Worm (Caenorhabditis elegans) whole organism, L4/young adult: ENCODE data around the gene D1014.5.

Source experiments
- W03F9.2 ChIP-seq: fragments of 150-350 bp; optimal IDR thresholded peaks from 2 replicates; lab custom pipeline; 2014; ENCODE audit warnings: missing biosample characterization, missing genetic modification characterization
- dao-5 ChIP-seq: sonication (generic microtip); optimal IDR thresholded peaks from 2 replicates; lab custom pipeline; 2016; ENCODE audit warnings: missing genotype, missing genetic modification characterization, moderate library complexity, missing compliant biosample characterization
- him-1 ChIP-seq: sonication (generic microtip); optimal IDR thresholded peaks from 2 replicates; lab custom pipeline; 2016; ENCODE audit warnings: missing genotype, missing genetic modification reagents, missing genetic modification characterization, missing compliant biosample characterization

DNA sequence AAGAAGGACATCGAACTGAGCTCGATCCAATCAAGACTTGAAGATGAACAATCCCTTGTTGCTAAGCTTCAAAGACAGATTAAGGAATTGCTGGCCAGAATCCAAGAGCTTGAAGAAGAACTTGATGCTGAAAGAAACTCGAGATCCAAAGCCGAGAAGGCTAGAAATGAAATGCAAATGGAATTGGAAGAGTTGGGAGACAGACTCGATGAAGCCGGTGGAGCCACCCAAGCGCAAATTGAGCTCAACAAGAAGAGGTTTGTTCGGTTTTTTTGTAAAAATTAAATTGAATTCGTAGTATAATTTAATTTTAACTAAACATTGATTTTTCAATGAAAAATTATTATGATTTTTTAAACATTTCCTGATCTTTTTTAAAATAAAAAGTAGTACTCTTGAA is 8.9 kb upstream of the D1014.5 start:
- no peak for TF ChIP-seq him-1 (tag; lab: Kevin White, UChicago)
- no peak for TF ChIP-seq W03F9.2 (tag; lab: Kevin White, UChicago)
- TF ChIP-seq dao-5 (tag; lab: Kevin White, UChicago): no peak
